Worm (Caenorhabditis elegans): ENCODE data around the gene pld-1.

DNA sequence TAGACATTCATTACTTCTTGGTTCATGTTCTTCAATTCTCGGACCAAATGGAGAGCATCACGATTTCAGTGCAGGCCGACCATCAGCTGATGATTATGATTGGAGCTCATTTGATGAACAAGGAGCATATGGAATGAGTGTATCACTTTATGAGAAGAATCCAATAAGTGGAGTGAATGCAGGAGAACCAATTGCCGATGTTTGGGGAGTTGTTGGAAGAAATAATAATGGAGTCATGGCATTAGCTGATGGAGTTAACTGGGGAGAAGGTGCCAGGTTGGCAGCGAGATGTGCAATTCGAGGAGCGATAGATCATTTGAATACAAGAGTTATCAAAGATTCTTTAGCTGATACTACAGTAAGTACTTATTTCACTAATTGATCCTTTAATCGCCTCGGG, 40.7 kb downstream of the pld-1 start:
- TF ChIP-seq unc-130 (tag; optimal IDR thresholded peaks at IDR 0.05) (no peak), nhr-76 (tag; optimal IDR thresholded peaks at IDR 0.05) (no peak), grh-1 (GFP tag; IDR thresholded peaks at IDR 0.05) (no peak), lir-3 (tag; optimal IDR thresholded peaks at IDR 0.05; ENCODE audit: poor library complexity) (no peak), ztf-11 (tag; optimal IDR thresholded peaks at IDR 0.05) (no peak), snpc-4 (tag; optimal IDR thresholded peaks at IDR 0.05) (no peak), aha-1 (tag; optimal IDR thresholded peaks at IDR 0.05) (no peak)
